Fruit fly (Drosophila melanogaster): ENCODE data around the gene CG31550.

CG31550 gene

dm6 chr3R:5518627-5519026 lies 33.3 kb downstream of the CG31550 start (continued):
- TF ChIP-seq zen2 (GFP tag; IDR thresholded peaks at IDR 0.05; ENCODE audit: partially characterized antibody) = no peak
- TF ChIP-seq insv (GFP tag; optimal IDR thresholded peaks at IDR 0.05) = no peak
- TF ChIP-seq CG7987 (GFP tag; optimal IDR thresholded peaks at IDR 0.05) = no peak
- no peak for TF ChIP-seq psq (GFP tag; optimal IDR thresholded peaks at IDR 0.05)
- TF ChIP-seq lilli (GFP tag; optimal IDR thresholded peaks at IDR 0.05) = peak; percentile 17
- peak; percentile 20 for TF ChIP-seq vfl (GFP tag; optimal IDR thresholded peaks at IDR 0.05)
- TF ChIP-seq MTF-1 (GFP tag; optimal IDR thresholded peaks at IDR 0.05; ENCODE audit: borderline replicate concordance) = peak; percentile 35
- TF ChIP-seq CG8089 (GFP tag; optimal IDR thresholded peaks at IDR 0.05) = peak; percentile 53
- no peak for TF ChIP-seq CG18476 (GFP tag; optimal IDR thresholded peaks at IDR 0.05)
- no peak for TF ChIP-seq Tbp (GFP tag; optimal IDR thresholded peaks at IDR 0.05)
- peak; percentile 29 for TF ChIP-seq jing (GFP tag; optimal IDR thresholded peaks at IDR 0.05)
- TF ChIP-seq CG14965 (GFP tag; optimal IDR thresholded peaks at IDR 0.05; ENCODE audit: borderline replicate concordance) = no peak
- TF ChIP-seq Sry-β (GFP tag; optimal IDR thresholded peaks at IDR 0.05) = peak; percentile 11
- TF ChIP-seq MESR4 (GFP tag; optimal IDR thresholded peaks at IDR 0.05) = no peak
- no peak for TF ChIP-seq cas (GFP tag; IDR thresholded peaks at IDR 0.05)
- peak; percentile 13 for TF ChIP-seq CG31365 (tag; optimal IDR thresholded peaks at IDR 0.05)
- no peak for TF ChIP-seq seq (GFP tag; IDR thresholded peaks at IDR 0.05)
- peak; percentile 15 for TF ChIP-seq Fer3 (tag; optimal IDR thresholded peaks at IDR 0.05)
- TF ChIP-seq Rx (GFP tag; IDR thresholded peaks at IDR 0.05) = no peak; the same call in 1 of the 2 replicates
- peak; percentile 53; the same call in 1 of the 3 replicates for TF ChIP-seq CG11695 (GFP tag; IDR thresholded peaks at IDR 0.05)
- no peak for TF ChIP-seq eyg (GFP tag; optimal IDR thresholded peaks at IDR 0.05)
- no peak for TF ChIP-seq chinmo (GFP tag; IDR thresholded peaks at IDR 0.05; ENCODE audit: partially characterized antibody)
- TF ChIP-seq Abd-B (GFP tag; optimal IDR thresholded peaks at IDR 0.05) = peak; percentile 20
- TF ChIP-seq emc (GFP tag; optimal IDR thresholded peaks at IDR 0.05) = no peak
- no peak for TF ChIP-seq Gsc (GFP tag; IDR thresholded peaks at IDR 0.05)
- peak; percentile 61 for TF ChIP-seq Xbp1 (GFP tag; optimal IDR thresholded peaks at IDR 0.05)
- no peak for TF ChIP-seq prd (optimal IDR thresholded peaks at IDR 0.05)
- peak; percentile 22; the same call in 1 of the 3 replicates for TF ChIP-seq prd (GFP tag; IDR thresholded peaks at IDR 0.05)
- peak; percentile 43 for TF ChIP-seq HLHmδ (GFP tag; optimal IDR thresholded peaks at IDR 0.05)
- TF ChIP-seq schlank (tag; optimal IDR thresholded peaks at IDR 0.05) = no peak
- peak; percentile 17 for TF ChIP-seq Spps (tag; optimal IDR thresholded peaks at IDR 0.05)
- TF ChIP-seq CG4282 (GFP tag; optimal IDR thresholded peaks at IDR 0.05) = no peak
- TF ChIP-seq CG4360 (GFP tag; IDR thresholded peaks at IDR 0.05) = peak; percentile 64; the same call in 1 of the 2 replicates
- TF ChIP-seq sqz (GFP tag; optimal IDR thresholded peaks at IDR 0.05) = no peak
- TF ChIP-seq Vsx1 (GFP tag; optimal IDR thresholded peaks at IDR 0.05) = no peak
- no peak for TF ChIP-seq luna (GFP tag; optimal IDR thresholded peaks at IDR 0.05)
- peak; percentile 17 for TF ChIP-seq D19B (GFP tag; optimal IDR thresholded peaks at IDR 0.05)
- TF ChIP-seq Sry-δ (GFP tag; optimal IDR thresholded peaks at IDR 0.05) = no peak
- no peak for TF ChIP-seq gfzf (GFP tag; optimal IDR thresholded peaks at IDR 0.05)
- TF ChIP-seq en (GFP tag; optimal IDR thresholded peaks at IDR 0.05) = no peak
- TF ChIP-seq Elba2 (GFP tag; optimal IDR thresholded peaks at IDR 0.05) = no peak
- TF ChIP-seq CG16779 (GFP tag; IDR thresholded peaks at IDR 0.05) = no peak
- TF ChIP-seq CG11696 (GFP tag; IDR thresholded peaks at IDR 0.05) = peak; percentile 8; the same call in 1 of the 2 replicates
- TF ChIP-seq so (GFP tag; IDR thresholded peaks at IDR 0.05) = peak; percentile 50; the same call in 1 of the 3 replicates
- no peak for TF ChIP-seq hkb (optimal IDR thresholded peaks at IDR 0.05)
- TF ChIP-seq hkb (GFP tag; IDR thresholded peaks at IDR 0.05) = peak; percentile 69
- no peak for TF ChIP-seq Hand (GFP tag; optimal IDR thresholded peaks at IDR 0.05)
- no peak for TF ChIP-seq tna (GFP tag; IDR thresholded peaks at IDR 0.05; ENCODE audit: partially characterized antibody)
- TF ChIP-seq Blimp-1 (GFP tag; optimal IDR thresholded peaks at IDR 0.05) = peak; percentile 56
- peak; percentile 47 for TF ChIP-seq CG12071 (GFP tag; optimal IDR thresholded peaks at IDR 0.05)
- no peak for TF ChIP-seq CG18619 (GFP tag; optimal IDR thresholded peaks at IDR 0.05)

All from whole organism, embryonic.